Worm (Caenorhabditis elegans) whole organism, L4 larva: ENCODE data around the gene F15G9.5.

Experiments
- F49E8.2 ChIP-seq: sonication (generic microtip); optimal IDR thresholded peaks from 2 replicates; lab custom pipeline; 2016; ENCODE audit warnings: missing compliant biosample characterization, mild to moderate bottlenecking, missing genetic modification characterization, borderline replicate concordance
- T20F7.1 ChIP-seq: fragments of 200-800 bp; sonication (Bioruptor generic); optimal IDR thresholded peaks from 2 replicates; lab custom pipeline; 2018; ENCODE audit warnings: mild to moderate bottlenecking, missing genetic modification characterization, missing compliant biosample characterization
- T26A8.4 ChIP-seq: fragments of 200-800 bp; sonication (Bioruptor generic); IDR thresholded peaks from 2 replicates; pipeline ENCODE4 v1.3.6; 2022; ENCODE audit warnings: missing genetic modification characterization, missing compliant biosample characterization
- Y105C5A.15 ChIP-seq: fragments of 200-800 bp; sonication (Bioruptor generic); IDR thresholded peaks from 2 replicates; pipeline ENCODE4 v1.3.6; 2022; ENCODE audit warnings: missing genetic modification characterization, missing compliant biosample characterization
- Y48G9A.11 ChIP-seq: fragments of 200-800 bp; sonication (Bioruptor generic); IDR thresholded peaks from 2 replicates; pipeline ENCODE4 v1.3.6; 2022; ENCODE audit warnings: missing genetic modification reagents, missing genetic modification characterization, missing compliant biosample characterization
- Y75B8A.6 ChIP-seq: fragments of 200-800 bp; sonication (Bioruptor generic); IDR thresholded peaks from 2 replicates; pipeline ENCODE4 v1.3.6; 2022; ENCODE audit warnings: missing genetic modification reagents, missing genetic modification characterization, missing compliant biosample characterization
- ZK337.2 ChIP-seq: fragments of 200-800 bp; sonication (Bioruptor generic); IDR thresholded peaks from 2 replicates; pipeline ENCODE4 v1.3.6; 2022; ENCODE audit warnings: missing genetic modification reagents, missing genetic modification characterization, missing compliant biosample characterization
- aha-1 ChIP-seq: fragments of 150-350 bp; peaks from one replicate; lab custom pipeline; 2014; ENCODE audit warnings: missing biosample characterization, missing genetic modification characterization
- arid-1 ChIP-seq: fragments of 200-800 bp; sonication (Bioruptor generic); conservative IDR thresholded peaks from 2 replicates; pipeline ENCODE4 v1.3.6; 2022; ENCODE audit warnings: missing genetic modification reagents, missing genetic modification characterization, missing compliant biosample characterization
- attf-4 ChIP-seq: sonication (generic microtip); optimal IDR thresholded peaks from 3 replicates; lab custom pipeline; 2017; ENCODE audit warnings: missing biosample characterization, missing genetic modification characterization
- ceh-32 ChIP-seq: sonication (generic microtip); optimal IDR thresholded peaks from 2 replicates; lab custom pipeline; 2016; ENCODE audit warnings: mild to moderate bottlenecking, missing genetic modification characterization, missing compliant biosample characterization; ENCODE audit not compliant: poor library complexity
- ceh-44 ChIP-seq: fragments of 200-800 bp; sonication (Bioruptor generic); IDR thresholded peaks from 2 replicates; pipeline ENCODE4 v1.3.6; 2022; ENCODE audit warnings: missing genetic modification reagents, missing genetic modification characterization, missing compliant biosample characterization
- ces-1 ChIP-seq: fragments of 150-350 bp; sonication (generic microtip); optimal IDR thresholded peaks from 4 replicates; lab custom pipeline; 2014; ENCODE audit warnings: missing biosample characterization, missing genetic modification reagents, missing genetic modification characterization
- cey-2 ChIP-seq: sonication (generic microtip); optimal IDR thresholded peaks from 3 replicates; lab custom pipeline; 2017; ENCODE audit warnings: missing genetic modification characterization, mild to moderate bottlenecking, missing compliant biosample characterization, antibody characterized with exemption, borderline replicate concordance; ENCODE audit not compliant: insufficient read depth
- daf-19 ChIP-seq: fragments of 200-800 bp; sonication (Bioruptor generic); conservative IDR thresholded peaks from 2 replicates; pipeline ENCODE4 v1.3.6; 2022; ENCODE audit warnings: missing genetic modification characterization, missing compliant biosample characterization
- daf-8 ChIP-seq: fragments of 200-800 bp; sonication (Bioruptor generic); IDR thresholded peaks from 2 replicates; pipeline ENCODE4 v1.3.6; 2022; ENCODE audit warnings: missing genetic modification characterization, missing compliant biosample characterization
- dmd-6 ChIP-seq: fragments of 200-800 bp; sonication (Bioruptor generic); IDR thresholded peaks from 2 replicates; pipeline ENCODE4 v1.3.6; 2022; ENCODE audit warnings: missing genetic modification reagents, missing genetic modification characterization, missing compliant biosample characterization
- dmd-9 ChIP-seq: fragments of 200-800 bp; sonication (Bioruptor generic); IDR thresholded peaks from 2 replicates; pipeline ENCODE4 v1.3.6; 2022; ENCODE audit warnings: missing genetic modification reagents, missing genetic modification characterization, missing compliant biosample characterization
- duxl-1 ChIP-seq: sonication (generic microtip); optimal IDR thresholded peaks from 2 replicates; lab custom pipeline; 2016; ENCODE audit warnings: mild to moderate bottlenecking, missing genetic modification characterization, moderate library complexity, missing compliant biosample characterization; ENCODE audit not compliant: poor library complexity
- egl-43 ChIP-seq: fragments of 200-800 bp; sonication (Bioruptor generic); IDR thresholded peaks from 2 replicates; pipeline ENCODE4 v1.3.6; 2022; ENCODE audit warnings: missing genetic modification reagents, missing genetic modification characterization, missing compliant biosample characterization
- fkh-10 ChIP-seq: fragments of 150-350 bp; optimal IDR thresholded peaks from 2 replicates; lab custom pipeline; 2014; ENCODE audit warnings: missing biosample characterization, missing genetic modification reagents, missing genetic modification characterization
- hlh-11 ChIP-seq: fragments of 200-800 bp; sonication (Bioruptor generic); optimal IDR thresholded peaks from 2 replicates; lab custom pipeline; 2018; ENCODE audit warnings: mild to moderate bottlenecking, missing genetic modification characterization, missing compliant biosample characterization
- hmg-1.1 ChIP-seq: fragments of 200-800 bp; sonication (Bioruptor generic); IDR thresholded peaks from 2 replicates; pipeline ENCODE4 v1.3.6; 2022; ENCODE audit warnings: missing genetic modification reagents, missing genetic modification characterization, missing compliant biosample characterization
- jun-1 ChIP-seq: fragments of 150-350 bp; optimal IDR thresholded peaks from 2 replicates; lab custom pipeline; 2014; ENCODE audit warnings: missing biosample characterization, missing genetic modification reagents, missing genetic modification characterization
- lim-7 ChIP-seq: fragments of 200-800 bp; sonication (Bioruptor generic); IDR thresholded peaks from 2 replicates; pipeline ENCODE4 v1.3.6; 2022; ENCODE audit warnings: missing genetic modification characterization, missing compliant biosample characterization
- lin-1 ChIP-seq: fragments of 200-800 bp; sonication (Bioruptor generic); IDR thresholded peaks from 2 replicates; pipeline ENCODE4 v1.3.6; 2022; ENCODE audit warnings: missing genetic modification reagents, missing genetic modification characterization, missing compliant biosample characterization
- lin-29 ChIP-seq: fragments of 200-800 bp; sonication (Bioruptor generic); IDR thresholded peaks from 2 replicates; pipeline ENCODE4 v1.3.6; 2022; ENCODE audit warnings: missing genetic modification reagents, missing genetic modification characterization, missing compliant biosample characterization
- lin-38 ChIP-seq: fragments of 200-800 bp; sonication (Bioruptor generic); IDR thresholded peaks from 2 replicates; pipeline ENCODE4 v1.3.6; 2022; ENCODE audit warnings: missing genetic modification reagents, missing genetic modification characterization, missing compliant biosample characterization
- lsy-2 ChIP-seq, 2 experiments: fragments of 150-350 bp in 1 of 2; sonication (generic microtip) in 1 of 2; optimal IDR thresholded peaks; 2 replicates each; lab custom pipeline; 2014 to 2017; ENCODE audit warnings: missing biosample characterization in 2 of 2, missing genetic modification characterization in 2 of 2
- madf-5 ChIP-seq, 2 experiments: fragments of 200-800 bp; sonication (Bioruptor generic); IDR thresholded peaks; 2 replicates each; pipeline ENCODE4 v1.3.6; 2022; ENCODE audit warnings: missing compliant biosample characterization in 2 of 2, missing genetic modification characterization in 2 of 2
- madf-9 ChIP-seq: fragments of 200-800 bp; sonication (Bioruptor generic); conservative IDR thresholded peaks from 2 replicates; pipeline ENCODE4 v1.3.6; 2022; ENCODE audit warnings: missing genetic modification reagents, missing genetic modification characterization, missing compliant biosample characterization
- mdl-1 ChIP-seq, 2 experiments: fragments of 150-350 bp in 1 of 2; sonication (generic microtip) in 1 of 2; optimal IDR thresholded peaks; 2 replicates each; lab custom pipeline; 2014 to 2017; ENCODE audit warnings: missing biosample characterization in 2 of 2, missing genetic modification characterization in 2 of 2
- mxl-2 ChIP-seq: fragments of 200-800 bp; sonication (Bioruptor generic); conservative IDR thresholded peaks from 2 replicates; pipeline ENCODE4 v1.3.6; 2022; ENCODE audit warnings: missing genetic modification reagents, missing genetic modification characterization, missing compliant biosample characterization
- mxl-3 ChIP-seq: fragments of 200-800 bp; sonication (Bioruptor generic); optimal IDR thresholded peaks from 2 replicates; lab custom pipeline; 2018; ENCODE audit warnings: mild to moderate bottlenecking, missing genetic modification characterization, missing compliant biosample characterization
- nhr-11 ChIP-seq: fragments of 150-350 bp; optimal IDR thresholded peaks from 2 replicates; lab custom pipeline; 2014; ENCODE audit warnings: missing biosample characterization, missing genetic modification characterization
- nhr-28 ChIP-seq: fragments of 150-350 bp; optimal IDR thresholded peaks from 2 replicates; lab custom pipeline; 2014; ENCODE audit warnings: missing biosample characterization, missing genetic modification characterization
- nhr-41 ChIP-seq: fragments of 200-800 bp; sonication (Bioruptor generic); IDR thresholded peaks from 2 replicates; pipeline ENCODE4 v1.3.6; 2022; ENCODE audit warnings: missing genetic modification reagents, missing genetic modification characterization, missing compliant biosample characterization
- nhr-42 ChIP-seq: fragments of 200-800 bp; sonication (Bioruptor generic); IDR thresholded peaks from 2 replicates; pipeline ENCODE4 v1.3.6; 2022; ENCODE audit warnings: missing genetic modification characterization, missing compliant biosample characterization
- nhr-48 ChIP-seq: sonication (generic microtip); optimal IDR thresholded peaks from 2 replicates; lab custom pipeline; 2016; ENCODE audit warnings: mild to moderate bottlenecking, missing genetic modification characterization, missing compliant biosample characterization
- nhr-6 ChIP-seq: fragments of 150-350 bp; optimal IDR thresholded peaks from 2 replicates; lab custom pipeline; 2014; ENCODE audit warnings: missing biosample characterization, missing genetic modification characterization
- rbr-2 ChIP-seq: sonication (generic microtip); optimal IDR thresholded peaks from 2 replicates; lab custom pipeline; 2016; ENCODE audit warnings: missing genotype, missing genetic modification characterization, missing compliant biosample characterization
- saeg-2 ChIP-seq: fragments of 200-800 bp; sonication (Bioruptor generic); IDR thresholded peaks from 2 replicates; pipeline ENCODE4 v1.3.6; 2022; ENCODE audit warnings: missing genetic modification reagents, missing genetic modification characterization, missing compliant biosample characterization
- snpc-1.2 ChIP-seq: fragments of 200-800 bp; sonication (Bioruptor generic); IDR thresholded peaks from 2 replicates; pipeline ENCODE4 v1.3.6; 2022; ENCODE audit warnings: missing genetic modification reagents, missing genetic modification characterization, missing compliant biosample characterization
- spr-1 ChIP-seq: sonication (generic microtip); optimal IDR thresholded peaks from 2 replicates; lab custom pipeline; 2016; ENCODE audit warnings: mild to moderate bottlenecking, missing genetic modification characterization, missing compliant biosample characterization
- tag-97 ChIP-seq: fragments of 200-800 bp; sonication (Bioruptor generic); IDR thresholded peaks from 2 replicates; pipeline ENCODE4 v1.3.6; 2022; ENCODE audit warnings: missing genetic modification characterization, missing compliant biosample characterization
- unc-130 ChIP-seq: sonication (generic microtip); optimal IDR thresholded peaks from 2 replicates; lab custom pipeline; 2016; ENCODE audit warnings: missing genetic modification reagents, missing genetic modification characterization, missing compliant biosample characterization
- unc-39 ChIP-seq: sonication (generic microtip); optimal IDR thresholded peaks from 2 replicates; lab custom pipeline; 2017; ENCODE audit warnings: missing biosample characterization, missing genetic modification characterization
- vab-7 ChIP-seq: fragments of 200-800 bp; sonication (Bioruptor generic); IDR thresholded peaks from 2 replicates; pipeline ENCODE4 v1.3.6; 2022; ENCODE audit warnings: missing genetic modification reagents, missing genetic modification characterization, missing compliant biosample characterization
- zfp-2 ChIP-seq: sonication (generic microtip); optimal IDR thresholded peaks from 2 replicates; lab custom pipeline; 2016; ENCODE audit warnings: mild to moderate bottlenecking, missing genetic modification characterization, missing compliant biosample characterization
- zfp-3 ChIP-seq: fragments of 200-800 bp; sonication (Bioruptor generic); conservative IDR thresholded peaks from 2 replicates; pipeline ENCODE4 v1.3.6; 2022; ENCODE audit warnings: missing genetic modification reagents, missing genetic modification characterization, missing compliant biosample characterization
- zip-11 ChIP-seq: fragments of 200-800 bp; sonication (Bioruptor generic); IDR thresholded peaks from 2 replicates; pipeline ENCODE4 v1.3.6; 2022; ENCODE audit warnings: missing genetic modification characterization, missing compliant biosample characterization

The F15G9.5 gene

ce11 chrX:9743513-9743914, 5.8 kb upstream of the F15G9.5 start (continued):
- TF ChIP-seq madf-9 (peak; percentile 93), dmd-9 (GFP tag; lab: Robert Waterston, UW) (peak; percentile 93), Y48G9A.11 (GFP tag; lab: Robert Waterston, UW) (peak; percentile 90), cey-2 (tag; lab: Kevin White, UChicago) (peak; percentile 9), mxl-2 (GFP tag; lab: Robert Waterston, UW) (peak; percentile 87), dmd-6 (peak; percentile 93), nhr-6 (tag; lab: Kevin White, UChicago) (peak; percentile 72), hmg-1.1 (GFP tag; lab: Robert Waterston, UW) (peak; percentile 99), aha-1 (peak; percentile 99), ceh-32 (tag; lab: Kevin White, UChicago) (peak; percentile 67), attf-4 (tag; lab: Kevin White, UChicago) (peak; percentile 51), snpc-1.2 (GFP tag; lab: Robert Waterston, UW) (peak; percentile 97), jun-1 (tag; lab: Kevin White, UChicago) (peak; percentile 71), daf-8 (GFP tag; lab: Robert Waterston, UW) (peak; percentile 97; the same call in 1 of the 2 replicates), lsy-2 (tag; optimal IDR thresholded peaks at IDR 0.05; lab: Kevin White, UChicago) (peak in 1 of 2 experiments; percentile 8), spr-1 (tag; lab: Kevin White, UChicago) (peak; percentile 94), daf-19 (GFP tag; lab: Robert Waterston, UW) (peak; percentile 97), arid-1 (peak; percentile 97), nhr-42 (GFP tag; lab: Robert Waterston, UW) (peak; percentile 93), egl-43 (GFP tag; lab: Robert Waterston, UW) (peak; percentile 100), nhr-48 (tag; lab: Kevin White, UChicago) (peak; percentile 86), Y105C5A.15 (GFP tag; lab: Robert Waterston, UW) (peak; percentile 92), unc-39 (tag; lab: Kevin White, UChicago) (peak; percentile 81), nhr-41 (GFP tag; lab: Robert Waterston, UW) (peak; percentile 94), nhr-28 (tag; lab: Kevin White, UChicago) (peak; percentile 69), lin-38 (GFP tag; lab: Robert Waterston, UW) (peak; percentile 91), lim-7 (peak; percentile 99), T26A8.4 (GFP tag; lab: Robert Waterston, UW) (peak; percentile 96), T20F7.1 (GFP tag; lab: Kevin White, UChicago) (peak; percentile 70), rbr-2 (tag; lab: Kevin White, UChicago) (peak; percentile 95), ZK337.2 (GFP tag; lab: Robert Waterston, UW) (peak; percentile 84), lin-1 (GFP tag; lab: Robert Waterston, UW) (peak; percentile 97), madf-5 (GFP tag; IDR thresholded peaks at IDR 0.05; lab: Robert Waterston, UW) (peak; percentile 86 to 96), mdl-1 (tag; optimal IDR thresholded peaks at IDR 0.05; lab: Kevin White, UChicago) (peak; percentile 51 to 72), lin-29 (GFP tag; lab: Robert Waterston, UW) (peak; percentile 93), F49E8.2 (tag; lab: Kevin White, UChicago) (peak; percentile 92), ceh-44 (GFP tag; lab: Robert Waterston, UW) (peak; percentile 95), unc-130 (GFP tag; lab: Kevin White, UChicago) (peak; percentile 88), zfp-2 (tag; lab: Kevin White, UChicago) (peak; percentile 78), duxl-1 (tag; lab: Kevin White, UChicago) (peak; percentile 91), saeg-2 (GFP tag; lab: Robert Waterston, UW) (peak; percentile 93), ces-1 (GFP tag; lab: Kevin White, UChicago) (peak; percentile 84), nhr-11 (tag; lab: Kevin White, UChicago) (peak; percentile 78), fkh-10 (GFP tag; lab: Kevin White, UChicago) (peak; percentile 84), tag-97 (GFP tag; lab: Robert Waterston, UW) (peak; percentile 84; the same call in 1 of the 2 replicates), zip-11 (GFP tag; lab: Robert Waterston, UW) (peak; percentile 89), vab-7 (peak; percentile 98), Y75B8A.6 (peak; percentile 97), zfp-3 (GFP tag; lab: Robert Waterston, UW) (peak; percentile 94), hlh-11 (tag; lab: Kevin White, UChicago) (peak; percentile 83), mxl-3 (GFP tag; lab: Kevin White, UChicago) (peak; percentile 71)
